Fruit fly (Drosophila melanogaster) whole organism, embryonic: ENCODE results near the gene Caper.
A peak's percentile ranks its signal among the peaks of the same experiment; 100 is the strongest.

Experiments used
- Antp ChIP-seq: fragments of 200-800 bp; sonication (Bioruptor generic); optimal IDR thresholded peaks from 3 replicates; lab custom pipeline; 2016; ENCODE audit warnings: missing biosample characterization, missing genetic modification characterization
- Atf6 ChIP-seq: fragments of 200-800 bp; sonication (Bioruptor generic); IDR thresholded peaks from 2 replicates; pipeline ENCODE4 v1.3.6; 2022; ENCODE audit warnings: missing biosample characterization, missing genetic modification characterization
- Bgb ChIP-seq: fragments of 200-800 bp; sonication (Bioruptor generic); IDR thresholded peaks from 2 replicates; pipeline ENCODE4 v1.3.6; 2022; ENCODE audit warnings: missing biosample characterization, missing genetic modification characterization; ENCODE audit not compliant: partially characterized antibody
- CG10209 ChIP-seq: fragments of 200-800 bp; sonication (Bioruptor generic); optimal IDR thresholded peaks from 3 replicates; lab custom pipeline; 2017; ENCODE audit warnings: missing biosample characterization, mild to moderate bottlenecking, missing genetic modification characterization, missing genetic modification reagents
- CG10274 ChIP-seq: fragments of 200-800 bp; sonication (Bioruptor generic); optimal IDR thresholded peaks from 3 replicates; lab custom pipeline; 2017; ENCODE audit warnings: missing biosample characterization, mild to moderate bottlenecking, missing genetic modification characterization
- CG10979 ChIP-seq: fragments of 200-800 bp; sonication (Bioruptor generic); optimal IDR thresholded peaks from 2 replicates; lab custom pipeline; 2018; ENCODE audit warnings: missing biosample characterization, mild to moderate bottlenecking, missing genetic modification characterization, moderate library complexity
- CG14710 ChIP-seq: fragments of 200-800 bp; sonication (Bioruptor generic); optimal IDR thresholded peaks from 3 replicates; lab custom pipeline; 2019; ENCODE audit warnings: missing biosample characterization, mild to moderate bottlenecking, missing genetic modification characterization, moderate library complexity
- CG15514 ChIP-seq: fragments of 200-800 bp; sonication (Bioruptor generic); optimal IDR thresholded peaks from 3 replicates; lab custom pipeline; 2017; ENCODE audit warnings: missing biosample characterization, missing genetic modification characterization, mild to moderate bottlenecking, moderate library complexity, missing genetic modification reagents
- CG15601 ChIP-seq: fragments of 200-800 bp; sonication (Bioruptor generic); optimal IDR thresholded peaks from 3 replicates; lab custom pipeline; 2019; ENCODE audit warnings: missing biosample characterization, mild to moderate bottlenecking, missing genetic modification characterization, moderate library complexity
- CG17912 ChIP-seq: fragments of 200-800 bp; sonication (Bioruptor generic); optimal IDR thresholded peaks from 2 replicates; lab custom pipeline; 2018; ENCODE audit warnings: missing biosample characterization, mild to moderate bottlenecking, missing genetic modification characterization
- CG2712 ChIP-seq: fragments of 200-800 bp; optimal IDR thresholded peaks from 3 replicates; lab custom pipeline; 2019; ENCODE audit warnings: missing biosample characterization, mild to moderate bottlenecking, missing genetic modification characterization, moderate library complexity
- CG33557 ChIP-seq: fragments of 200-800 bp; sonication (Bioruptor generic); optimal IDR thresholded peaks from 2 replicates; lab custom pipeline; 2019; ENCODE audit warnings: missing biosample characterization, mild to moderate bottlenecking, missing genetic modification characterization, moderate library complexity
- CG3995 ChIP-seq: fragments of 200-800 bp; sonication (Bioruptor generic); optimal IDR thresholded peaks from 3 replicates; lab custom pipeline; 2016; ENCODE audit warnings: missing biosample characterization, missing genetic modification characterization
- CG42726 ChIP-seq: fragments of 200-800 bp; sonication (Bioruptor generic); IDR thresholded peaks from 2 replicates; pipeline ENCODE4 v1.3.6; 2022; ENCODE audit warnings: missing biosample characterization, missing genetic modification characterization; ENCODE audit not compliant: partially characterized antibody
- CG5245 ChIP-seq: fragments of 200-800 bp; sonication (Bioruptor generic); optimal IDR thresholded peaks from 3 replicates; lab custom pipeline; 2016; ENCODE audit warnings: missing biosample characterization, missing genetic modification characterization
- CG6791 ChIP-seq: fragments of 200-800 bp; sonication (Bioruptor generic); IDR thresholded peaks from 3 replicates; pipeline ENCODE4 v1.3.6; 2022; ENCODE audit warnings: missing biosample characterization, missing genetic modification characterization; ENCODE audit not compliant: partially characterized antibody
- CG8290 ChIP-seq, 3 experiments: fragments of 200-800 bp; sonication (Bioruptor generic); optimal IDR thresholded peaks; 2 replicates each; lab custom pipeline; 2016 to 2019; ENCODE audit warnings: missing biosample characterization in 3 of 3, missing genetic modification characterization in 3 of 3, mild to moderate bottlenecking in 2 of 3, moderate library complexity in 1 of 3
- CTCF ChIP-seq: fragments of 200-800 bp; sonication (Bioruptor generic); optimal IDR thresholded peaks from 2 replicates; lab custom pipeline; 2017; ENCODE audit warnings: missing biosample characterization, mild to moderate bottlenecking, missing genetic modification characterization, moderate library complexity
- Chrac-16 ChIP-seq: fragments of 200-800 bp; sonication (Bioruptor generic); optimal IDR thresholded peaks from 3 replicates; lab custom pipeline; 2016; ENCODE audit warnings: missing biosample characterization, missing genetic modification characterization
- CoRest ChIP-seq: fragments of 200-800 bp; sonication (Bioruptor generic); optimal IDR thresholded peaks from 3 replicates; lab custom pipeline; 2018; ENCODE audit warnings: missing biosample characterization, mild to moderate bottlenecking, missing genetic modification characterization, moderate library complexity
- Dref ChIP-seq: fragments of 200-800 bp; sonication (Bioruptor generic); IDR thresholded peaks from 2 replicates; pipeline ENCODE4 v1.3.6; 2022; ENCODE audit warnings: missing biosample characterization, missing genetic modification characterization
- Ets65A ChIP-seq: fragments of 200-800 bp; sonication (Bioruptor generic); peaks from one replicate; lab custom pipeline; 2016; ENCODE audit warnings: missing biosample characterization, missing genetic modification characterization
- Ets97D ChIP-seq: fragments of 200-800 bp; sonication (Bioruptor generic); optimal IDR thresholded peaks from 3 replicates; lab custom pipeline; 2016; ENCODE audit warnings: missing biosample characterization, missing genetic modification characterization
- HLHmδ ChIP-seq: fragments of 200-800 bp; sonication (Bioruptor generic); optimal IDR thresholded peaks from 2 replicates; lab custom pipeline; 2018; ENCODE audit warnings: missing biosample characterization, mild to moderate bottlenecking, missing genetic modification characterization, moderate library complexity
- Scr ChIP-seq: fragments of 200-800 bp; sonication (Bioruptor generic); IDR thresholded peaks from 2 replicates; pipeline ENCODE4 v1.3.6; 2022; ENCODE audit warnings: missing biosample characterization, missing genetic modification characterization; ENCODE audit not compliant: partially characterized antibody
- Side ChIP-seq: fragments of 200-800 bp; sonication (Bioruptor generic); optimal IDR thresholded peaks from 2 replicates; lab custom pipeline; 2016; ENCODE audit warnings: missing biosample characterization, missing genetic modification characterization
- Sin3A ChIP-seq: fragments of >200 bp; optimal IDR thresholded peaks from 2 replicates; lab custom pipeline; 2018
- Stat92E ChIP-seq, 3 experiments: fragments of >200 bp in 2 of 3; fragments of 200-800 bp in 1 of 3; sonication (Bioruptor generic) in 1 of 3; optimal IDR thresholded peaks; 2 replicates each; lab custom pipeline; 2017 to 2019; ENCODE audit warnings: missing biosample characterization in 3 of 3, missing genetic modification characterization in 3 of 3, mild to moderate bottlenecking in 1 of 3, moderate library complexity in 1 of 3
- cas ChIP-seq: fragments of 200-800 bp; sonication (Bioruptor generic); IDR thresholded peaks from 2 replicates; pipeline ENCODE4 v1.3.6; 2022; ENCODE audit warnings: missing biosample characterization, missing genetic modification characterization
- ci ChIP-seq: fragments of 200-800 bp; sonication (Bioruptor generic); IDR thresholded peaks from 3 replicates; pipeline ENCODE4 v1.3.6; 2022; ENCODE audit warnings: missing biosample characterization, missing genetic modification characterization
- fd102C ChIP-seq: fragments of 200-800 bp; sonication (Bioruptor generic); optimal IDR thresholded peaks from 2 replicates; lab custom pipeline; 2018; ENCODE audit warnings: missing biosample characterization, mild to moderate bottlenecking, missing genetic modification characterization, moderate library complexity
- ftz-f1 ChIP-seq: fragments of 200-800 bp; sonication (Bioruptor generic); optimal IDR thresholded peaks from 2 replicates; lab custom pipeline; 2016; ENCODE audit warnings: missing biosample characterization, missing genetic modification characterization
- her ChIP-seq: fragments of 200-800 bp; sonication (Bioruptor generic); optimal IDR thresholded peaks from 2 replicates; lab custom pipeline; 2016; ENCODE audit warnings: missing biosample characterization, missing genetic modification characterization
- hth ChIP-seq: fragments of >200 bp; optimal IDR thresholded peaks from 2 replicates; lab custom pipeline; 2017; ENCODE audit warnings: inconsistent platforms
- ken ChIP-seq: fragments of 200-800 bp; sonication (Bioruptor generic); IDR thresholded peaks from 3 replicates; pipeline ENCODE4 v1.3.6; 2022; ENCODE audit warnings: missing biosample characterization, missing genetic modification characterization
- kni ChIP-seq: fragments of 200-800 bp; sonication (Bioruptor generic); optimal IDR thresholded peaks from 3 replicates; lab custom pipeline; 2017; ENCODE audit warnings: mild to moderate bottlenecking, missing biosample characterization, missing genetic modification reagents, missing genetic modification characterization
- maf-S ChIP-seq: fragments of 200-800 bp; sonication (Bioruptor generic); optimal IDR thresholded peaks from 2 replicates; lab custom pipeline; 2016; ENCODE audit warnings: missing biosample characterization, missing genetic modification characterization
- mam ChIP-seq: fragments of 200-800 bp; sonication (Bioruptor generic); optimal IDR thresholded peaks from 3 replicates; lab custom pipeline; 2016; ENCODE audit warnings: missing biosample characterization, missing genetic modification characterization
- pan ChIP-seq, 4 experiments: fragments of >200 bp in 3 of 4; fragments of 200-800 bp in 1 of 4; sonication (Bioruptor generic) in 1 of 4; optimal IDR thresholded peaks in 3 of 4; IDR thresholded peaks in 1 of 4; 2 replicates each; pipeline versions ENCODE4 v1.3.6 to Lab custom; 2017 to 2022; ENCODE audit warnings: missing biosample characterization in 2 of 4, missing genetic modification characterization in 2 of 4, mixed read lengths in 1 of 4
- pfk ChIP-seq: fragments of 200-800 bp; sonication (Bioruptor generic); optimal IDR thresholded peaks from 2 replicates; lab custom pipeline; 2018; ENCODE audit warnings: missing biosample characterization, mild to moderate bottlenecking, missing genetic modification characterization, moderate library complexity
- rib ChIP-seq: fragments of 200-800 bp; sonication (Bioruptor generic); IDR thresholded peaks from 2 replicates; pipeline ENCODE4 v1.3.6; 2022; ENCODE audit warnings: missing biosample characterization, missing genetic modification characterization
- sens-2 ChIP-seq: fragments of 200-800 bp; sonication (Bioruptor generic); IDR thresholded peaks from 2 replicates; pipeline ENCODE4 v1.3.6; 2022; ENCODE audit warnings: missing biosample characterization, missing genetic modification characterization
- sob ChIP-seq: fragments of 200-800 bp; sonication (Bioruptor generic); IDR thresholded peaks from 2 replicates; pipeline ENCODE4 v1.3.6; 2022; ENCODE audit warnings: missing biosample characterization, missing genetic modification characterization
- stc ChIP-seq: fragments of 200-800 bp; sonication (Bioruptor generic); IDR thresholded peaks from 2 replicates; pipeline ENCODE4 v1.3.6; 2022; ENCODE audit warnings: missing biosample characterization, missing genetic modification characterization
- stwl ChIP-seq: fragments of 200-800 bp; sonication (Bioruptor generic); optimal IDR thresholded peaks from 3 replicates; lab custom pipeline; 2018; ENCODE audit warnings: missing biosample characterization, mild to moderate bottlenecking, missing genetic modification characterization, moderate library complexity
- sug ChIP-seq: fragments of 200-800 bp; optimal IDR thresholded peaks from 2 replicates; lab custom pipeline; 2019; ENCODE audit warnings: missing biosample characterization, mild to moderate bottlenecking, missing genetic modification characterization, moderate library complexity
- tll ChIP-seq, 2 experiments: fragments of 200-800 bp in 1 of 2; fragments of >200 bp in 1 of 2; sonication (Bioruptor generic) in 1 of 2; optimal IDR thresholded peaks; 2 replicates each; lab custom pipeline; 2017 to 2019; ENCODE audit warnings: missing biosample characterization in 2 of 2, missing genetic modification characterization in 2 of 2, mild to moderate bottlenecking in 1 of 2, moderate library complexity in 1 of 2
- zen ChIP-seq: fragments of 200-800 bp; sonication (Bioruptor generic); optimal IDR thresholded peaks from 3 replicates; lab custom pipeline; 2018; ENCODE audit warnings: missing biosample characterization, mild to moderate bottlenecking, missing genetic modification characterization, moderate library complexity

Caper gene

dm6 chr2L:7056189-7056926 lies 23.8 kb downstream of the Caper start, which contains the start of gene Mnn1 (continued):
- TF ChIP-seq Stat92E (GFP tag; optimal IDR thresholded peaks at IDR 0.05; lab: Kevin White, UChicago) (peak in 1 of 3 experiments; percentile 96), Bgb (GFP tag; lab: Robert Waterston, UW) (peak; percentile 56; the same call in 1 of the 2 replicates), HLHmδ (peak; percentile 98), stc (GFP tag; lab: Robert Waterston, UW) (no peak), ftz-f1 (GFP tag; lab: Kevin White, UChicago) (peak; percentile 64), maf-S (GFP tag; lab: Kevin White, UChicago) (peak; percentile 14), Sin3A (peak; percentile 84), rib (GFP tag; lab: Robert Waterston, UW) (peak; percentile 40; the same call in 1 of the 2 replicates), Atf6 (GFP tag; lab: Robert Waterston, UW) (0 out of 2 replicates have a peak, but pooled peaks have one; percentile 38), CG2712 (tag; lab: Kevin White, UChicago) (peak; percentile 47), CG15514 (GFP tag; lab: Kevin White, UChicago) (peak; percentile 82), cas (GFP tag; lab: Robert Waterston, UW) (no peak), CG33557 (GFP tag; lab: Kevin White, UChicago) (peak; percentile 11), CG10274 (GFP tag; lab: Kevin White, UChicago) (no peak), CG10979 (tag; lab: Kevin White, UChicago) (peak; percentile 32), pan (optimal IDR thresholded peaks at IDR 0.05; lab: Kevin White, UChicago) (no peak), pan (GFP tag; optimal IDR thresholded peaks at IDR 0.05 in 1 of 2, IDR thresholded peaks at IDR 0.05 in 1 of 2) (peak in 1 of 2 experiments; percentile 33), CG8290 (GFP tag; optimal IDR thresholded peaks at IDR 0.05; lab: Kevin White, UChicago) (no peak), CG8290 (tag; optimal IDR thresholded peaks at IDR 0.05; lab: Kevin White, UChicago) (no peak), Chrac-16 (GFP tag; lab: Kevin White, UChicago) (peak; percentile 23), pfk (GFP tag; lab: Kevin White, UChicago) (peak; percentile 4), CG15601 (tag; lab: Kevin White, UChicago) (peak; percentile 13), CG42726 (GFP tag; lab: Robert Waterston, UW) (peak; percentile 75), Antp (peak; percentile 43), sug (tag; lab: Kevin White, UChicago) (peak; percentile 79), kni (no peak), zen (peak; percentile 33), stwl (tag; lab: Kevin White, UChicago) (peak; percentile 80), CoRest (no peak), Scr (peak; percentile 51), Ets65A (peak; percentile 91), sens-2 (GFP tag; lab: Robert Waterston, UW) (no peak), Side (GFP tag; lab: Kevin White, UChicago) (peak; percentile 27), CG10209 (GFP tag; lab: Kevin White, UChicago) (peak; percentile 33), fd102C (GFP tag; lab: Kevin White, UChicago) (no peak), CG6791 (GFP tag; lab: Robert Waterston, UW) (peak; percentile 53; the same call in 2 of the 3 replicates), ci (peak; percentile 71; the same call in 2 of the 3 replicates), her (GFP tag; lab: Kevin White, UChicago) (peak; percentile 64), tll (GFP tag; optimal IDR thresholded peaks at IDR 0.05; lab: Kevin White, UChicago) (peak in 1 of 2 experiments; percentile 49), CG3995 (GFP tag; lab: Kevin White, UChicago) (no peak), CTCF (GFP tag; lab: Kevin White, UChicago) (peak; percentile 1), mam (GFP tag; lab: Kevin White, UChicago) (peak; percentile 53), CG14710 (tag; lab: Kevin White, UChicago) (peak; percentile 100), ken (peak; percentile 64; the same call in 2 of the 3 replicates), hth (lab: Kevin White, UChicago) (no peak), CG5245 (GFP tag; lab: Kevin White, UChicago) (peak; percentile 19), sob (peak; percentile 30), CG17912 (GFP tag; lab: Kevin White, UChicago) (peak; percentile 34), Ets97D (GFP tag; lab: Kevin White, UChicago) (peak; percentile 86), Dref (GFP tag; lab: Robert Waterston, UW) (0 out of 2 replicates have a peak, but pooled peaks have one; percentile 43)
